Fruit fly (Drosophila melanogaster): ENCODE results near the gene OtopLa.

The OtopLa gene

dm6 chrX:5677400-5678177 is 29.3 kb upstream of the OtopLa start (continued):
- TF ChIP-seq CG11504 (tag; optimal IDR thresholded peaks at IDR 0.05): peak; percentile 87
- peak; percentile 81 for TF ChIP-seq en (GFP tag; optimal IDR thresholded peaks at IDR 0.05)
- peak; percentile 76 for TF ChIP-seq Oli (tag; optimal IDR thresholded peaks at IDR 0.05)
- TF ChIP-seq ac (GFP tag; optimal IDR thresholded peaks at IDR 0.05): peak; percentile 94
- 0 out of 2 replicates have a peak, but pooled peaks have one; percentile 20 for TF ChIP-seq CG8765 (GFP tag; IDR thresholded peaks at IDR 0.05)
- TF ChIP-seq hbn (GFP tag; IDR thresholded peaks at IDR 0.05; ENCODE audit: partially characterized antibody): no peak
- TF ChIP-seq Sry-β (GFP tag; optimal IDR thresholded peaks at IDR 0.05): peak; percentile 77
- no peak for TF ChIP-seq Hr39 (optimal IDR thresholded peaks at IDR 0.05)
- no peak for TF ChIP-seq prd (optimal IDR thresholded peaks at IDR 0.05)
- TF ChIP-seq prd (GFP tag; IDR thresholded peaks at IDR 0.05): peak; percentile 72; the same call in 2 of the 3 replicates
- peak; percentile 90 for TF ChIP-seq rib (GFP tag; IDR thresholded peaks at IDR 0.05)
- TF ChIP-seq wdn (GFP tag; IDR thresholded peaks at IDR 0.05): peak; percentile 74; the same call in 1 of the 2 replicates
- TF ChIP-seq sisA (GFP tag; IDR thresholded peaks at IDR 0.05): no peak
- peak; percentile 91 for TF ChIP-seq tup (GFP tag; optimal IDR thresholded peaks at IDR 0.05)
- TF ChIP-seq Fer2 (tag; optimal IDR thresholded peaks at IDR 0.05): peak; percentile 93
- TF ChIP-seq CG3838 (GFP tag; optimal IDR thresholded peaks at IDR 0.05): peak; percentile 89
- peak; percentile 94 for TF ChIP-seq zfh1 (GFP tag; IDR thresholded peaks at IDR 0.05)
- peak; percentile 53; the same call in 1 of the 2 replicates for TF ChIP-seq CG14667 (GFP tag; IDR thresholded peaks at IDR 0.05)
- TF ChIP-seq disco-r (GFP tag; optimal IDR thresholded peaks at IDR 0.05): peak; percentile 84
- TF ChIP-seq vnd (GFP tag; IDR thresholded peaks at IDR 0.05; ENCODE audit: partially characterized antibody): no peak
- peak; percentile 83 for TF ChIP-seq CG31388 (GFP tag; optimal IDR thresholded peaks at IDR 0.05)
- TF ChIP-seq Atf-2 (GFP tag; optimal IDR thresholded peaks at IDR 0.05): peak; percentile 88
- TF ChIP-seq sim (GFP tag; IDR thresholded peaks at IDR 0.05): peak; percentile 93
- TF ChIP-seq gem (tag; optimal IDR thresholded peaks at IDR 0.05): peak; percentile 92
- TF ChIP-seq Dip2 (GFP tag; IDR thresholded peaks at IDR 0.05): no peak
- peak; percentile 70 for TF ChIP-seq CG10366 (GFP tag; IDR thresholded peaks at IDR 0.05)
- TF ChIP-seq otp (GFP tag; IDR thresholded peaks at IDR 0.05): peak; percentile 94
- TF ChIP-seq cas (GFP tag; IDR thresholded peaks at IDR 0.05): peak; percentile 67
- peak; percentile 54 for TF ChIP-seq dm (GFP tag; optimal IDR thresholded peaks at IDR 0.05)
- peak; percentile 64 for TF ChIP-seq CG13775 (GFP tag; optimal IDR thresholded peaks at IDR 0.05)
- peak; percentile 85 for TF ChIP-seq toy (GFP tag; IDR thresholded peaks at IDR 0.05)
- no peak for TF ChIP-seq CG11560 (tag; IDR thresholded peaks at IDR 0.05)
- TF ChIP-seq ash1 (GFP tag; optimal IDR thresholded peaks at IDR 0.05): peak; percentile 91
- TF ChIP-seq CG6765 (GFP tag; optimal IDR thresholded peaks at IDR 0.05): peak; percentile 91
- TF ChIP-seq CG11695 (GFP tag; IDR thresholded peaks at IDR 0.05): peak; percentile 92
- TF ChIP-seq CG33557 (GFP tag; optimal IDR thresholded peaks at IDR 0.05): peak; percentile 98
- TF ChIP-seq CG12155 (GFP tag; optimal IDR thresholded peaks at IDR 0.05): peak; percentile 47
- TF ChIP-seq Awh (GFP tag; IDR thresholded peaks at IDR 0.05): peak; percentile 97
- no peak for TF ChIP-seq yki (optimal IDR thresholded peaks at IDR 0.05)
- peak; percentile 84 for TF ChIP-seq TFAM (GFP tag; optimal IDR thresholded peaks at IDR 0.05)
- peak; percentile 93 for TF ChIP-seq CG4854 (GFP tag; optimal IDR thresholded peaks at IDR 0.05)
- TF ChIP-seq amos (GFP tag; IDR thresholded peaks at IDR 0.05; ENCODE audit: partially characterized antibody): no peak
- peak; percentile 95 for TF ChIP-seq CG12659 (GFP tag; optimal IDR thresholded peaks at IDR 0.05)
- TF ChIP-seq CG9817 (tag; optimal IDR thresholded peaks at IDR 0.05): peak; percentile 90
- TF ChIP-seq CG6791 (GFP tag; IDR thresholded peaks at IDR 0.05; ENCODE audit: partially characterized antibody): no peak
- peak; percentile 41 for TF ChIP-seq CG18011 (GFP tag; optimal IDR thresholded peaks at IDR 0.05)
- peak; percentile 98 for TF ChIP-seq CG4328 (GFP tag; optimal IDR thresholded peaks at IDR 0.05)
- TF ChIP-seq CG8290 (GFP tag; optimal IDR thresholded peaks at IDR 0.05): peak; percentile 86
- peak; percentile 98 to 99 for TF ChIP-seq CG8290 (tag; optimal IDR thresholded peaks at IDR 0.05)
- TF ChIP-seq wor (GFP tag; IDR thresholded peaks at IDR 0.05): peak; percentile 42; the same call in 1 of the 2 replicates
